Fruit fly (Drosophila melanogaster): ENCODE measurements around the gene CG11857.
A peak's percentile ranks its signal among the peaks of the same experiment; 100 is the strongest.

The CG11857 gene

dm6 chr3R:25215123-25215522, 43.6 kb upstream of the CG11857 start, which contains the start of gene Saysd1 (continued):
- TF ChIP-seq prd (optimal IDR thresholded peaks at IDR 0.05) (no peak), prd (GFP tag; IDR thresholded peaks at IDR 0.05) (peak; percentile 48), CG4730 (GFP tag; IDR thresholded peaks at IDR 0.05) (peak; percentile 24; the same call in 1 of the 2 replicates), knrl (GFP tag; IDR thresholded peaks at IDR 0.05; ENCODE audit: partially characterized antibody) (peak; percentile 81), CG2120 (GFP tag; optimal IDR thresholded peaks at IDR 0.05) (peak; percentile 6), peb (GFP tag; IDR thresholded peaks at IDR 0.05) (no peak), stwl (tag; optimal IDR thresholded peaks at IDR 0.05) (peak; percentile 83), nau (GFP tag; optimal IDR thresholded peaks at IDR 0.05) (no peak), amos (GFP tag; IDR thresholded peaks at IDR 0.05; ENCODE audit: partially characterized antibody) (peak; percentile 79), CG4854 (GFP tag; optimal IDR thresholded peaks at IDR 0.05) (peak; percentile 14), Opbp (GFP tag; IDR thresholded peaks at IDR 0.05; ENCODE audit: partially characterized antibody) (peak; percentile 85; the same call in 2 of the 3 replicates), Awh (GFP tag; IDR thresholded peaks at IDR 0.05) (peak; percentile 28; the same call in 1 of the 2 replicates), CG34224 (GFP tag; IDR thresholded peaks at IDR 0.05; ENCODE audit: partially characterized antibody) (peak; percentile 91), CG15514 (GFP tag; optimal IDR thresholded peaks at IDR 0.05) (peak; percentile 38), CG8359 (GFP tag; optimal IDR thresholded peaks at IDR 0.05; ENCODE audit: borderline replicate concordance) (no peak), stc (GFP tag; IDR thresholded peaks at IDR 0.05) (peak; percentile 43; the same call in 1 of the 2 replicates), Sry-δ (GFP tag; optimal IDR thresholded peaks at IDR 0.05) (peak; percentile 71), MESR4 (GFP tag; optimal IDR thresholded peaks at IDR 0.05) (peak; percentile 32), crc (GFP tag; optimal IDR thresholded peaks at IDR 0.05) (no peak), repo (GFP tag; optimal IDR thresholded peaks at IDR 0.05) (peak; percentile 15), gce (GFP tag; IDR thresholded peaks at IDR 0.05) (peak; percentile 32; the same call in 1 of the 3 replicates), E2f2 (GFP tag; IDR thresholded peaks at IDR 0.05) (peak; percentile 32; the same call in 1 of the 2 replicates), CG16813 (GFP tag; IDR thresholded peaks at IDR 0.05; ENCODE audit: partially characterized antibody) (peak; percentile 76), zfh1 (GFP tag; IDR thresholded peaks at IDR 0.05) (peak; percentile 45; the same call in 1 of the 3 replicates), HmgZ (tag; optimal IDR thresholded peaks at IDR 0.05) (peak; percentile 31), CG10267 (tag; optimal IDR thresholded peaks at IDR 0.05) (peak; percentile 16), CG4360 (GFP tag; IDR thresholded peaks at IDR 0.05) (peak; percentile 53; the same call in 1 of the 2 replicates), CG17361 (GFP tag; IDR thresholded peaks at IDR 0.05) (0 out of 3 replicates have a peak, but pooled peaks have one; percentile 39), CG1529 (GFP tag; optimal IDR thresholded peaks at IDR 0.05) (no peak), CG11247 (GFP tag; IDR thresholded peaks at IDR 0.05) (peak; percentile 62), ara (GFP tag; IDR thresholded peaks at IDR 0.05) (0 out of 2 replicates have a peak, but pooled peaks have one; percentile 29), CG10147 (GFP tag; optimal IDR thresholded peaks at IDR 0.05) (peak; percentile 13), Sox100B (GFP tag; optimal IDR thresholded peaks at IDR 0.05) (peak; percentile 16), Ada2b (GFP tag; IDR thresholded peaks at IDR 0.05) (peak; percentile 48; the same call in 1 of the 2 replicates), CG42726 (GFP tag; IDR thresholded peaks at IDR 0.05; ENCODE audit: partially characterized antibody) (peak; percentile 29; the same call in 1 of the 2 replicates), Trl (optimal IDR thresholded peaks at IDR 0.05) (no peak), Trl (GFP tag; optimal IDR thresholded peaks at IDR 0.05) (peak; percentile 11), trem (tag; optimal IDR thresholded peaks at IDR 0.05) (peak; percentile 17), hbn (GFP tag; IDR thresholded peaks at IDR 0.05; ENCODE audit: partially characterized antibody) (peak; percentile 78), Bgb (GFP tag; IDR thresholded peaks at IDR 0.05; ENCODE audit: partially characterized antibody) (peak; percentile 85), mld (GFP tag; IDR thresholded peaks at IDR 0.05; ENCODE audit: partially characterized antibody) (peak; percentile 78; the same call in 2 of the 3 replicates), schlank (tag; optimal IDR thresholded peaks at IDR 0.05) (no peak), Rfx (GFP tag; IDR thresholded peaks at IDR 0.05) (peak; percentile 79), pros (GFP tag; optimal IDR thresholded peaks at IDR 0.05) (no peak), CG6175 (GFP tag; IDR thresholded peaks at IDR 0.05) (peak; percentile 35; the same call in 1 of the 3 replicates), sob (GFP tag; IDR thresholded peaks at IDR 0.05) (peak; percentile 62), lbe (GFP tag; optimal IDR thresholded peaks at IDR 0.05) (peak; percentile 26), jumu (GFP tag; optimal IDR thresholded peaks at IDR 0.05) (peak; percentile 16), Doc3 (GFP tag; IDR thresholded peaks at IDR 0.05; ENCODE audit: partially characterized antibody) (peak; percentile 87), vvl (GFP tag; IDR thresholded peaks at IDR 0.05) (peak; percentile 60)
